Fruit fly (Drosophila melanogaster): ENCODE data around the gene CG6656.

The CG6656 gene

DNA sequence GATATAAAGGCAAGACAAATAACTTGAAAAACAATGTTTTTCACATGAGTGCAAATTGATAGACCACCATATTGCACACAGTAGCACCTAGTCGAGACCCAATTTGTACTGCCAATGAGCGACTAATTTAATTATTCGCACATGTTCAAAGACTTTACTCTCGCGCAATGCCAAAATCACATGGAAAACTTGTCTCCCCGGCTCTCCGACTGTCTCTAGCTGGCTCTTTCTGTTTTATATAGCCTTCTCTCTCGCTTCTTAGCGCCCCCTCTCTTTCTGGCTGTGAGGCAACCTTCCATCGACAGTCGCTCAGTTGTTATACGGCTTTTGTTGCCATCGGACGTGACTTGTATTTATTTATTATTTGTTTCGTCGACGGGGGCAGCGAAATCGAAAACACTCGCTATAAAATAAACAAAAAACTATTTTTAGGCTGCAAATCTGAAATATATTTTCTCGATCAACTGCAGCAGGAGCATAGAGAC lies at the start of gene CG6656:
TSS of gene CG6656 (plus strand) at position 312 of the 485 bp plus-strand sequence.
- peak; percentile 46 for TF ChIP-seq noc (tag; optimal IDR thresholded peaks at IDR 0.05)

DNA sequence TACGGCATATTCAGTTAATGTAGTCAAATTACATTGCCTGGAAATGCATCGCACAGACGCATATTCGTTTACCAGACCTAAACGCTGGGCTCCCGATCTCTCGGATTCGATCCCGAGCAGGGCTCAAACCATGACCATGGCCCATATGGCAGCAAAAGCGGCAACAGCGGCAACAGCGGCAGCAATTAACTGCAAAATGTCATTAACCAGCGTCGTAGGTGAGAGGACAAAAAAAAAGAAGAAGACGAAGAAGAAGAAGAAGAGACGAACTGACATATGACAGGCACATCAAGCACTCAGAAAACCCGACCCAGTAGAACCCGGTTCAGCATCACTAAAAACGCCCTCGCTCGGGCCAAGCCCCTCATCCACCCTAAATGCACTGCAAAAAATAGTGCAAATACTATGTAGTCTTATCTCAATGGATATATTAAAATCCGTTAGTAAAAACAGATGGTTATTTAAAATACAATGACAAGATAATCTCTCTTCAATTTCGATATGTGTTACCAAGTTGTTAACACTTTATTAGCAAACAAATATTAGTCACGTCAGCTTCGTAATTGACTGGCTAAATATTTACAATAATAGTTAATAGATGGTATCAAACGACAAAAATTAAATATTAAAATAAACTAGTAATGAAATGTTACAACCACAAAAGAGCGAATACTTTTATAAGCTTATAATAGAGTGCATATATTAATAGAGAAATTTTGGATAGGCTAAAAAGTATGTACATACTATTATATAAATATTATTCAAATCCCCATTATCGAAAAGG lies 49.1 kb upstream of the CG6656 start:
- TF ChIP-seq noc (tag; optimal IDR thresholded peaks at IDR 0.05), result no peak

DNA sequence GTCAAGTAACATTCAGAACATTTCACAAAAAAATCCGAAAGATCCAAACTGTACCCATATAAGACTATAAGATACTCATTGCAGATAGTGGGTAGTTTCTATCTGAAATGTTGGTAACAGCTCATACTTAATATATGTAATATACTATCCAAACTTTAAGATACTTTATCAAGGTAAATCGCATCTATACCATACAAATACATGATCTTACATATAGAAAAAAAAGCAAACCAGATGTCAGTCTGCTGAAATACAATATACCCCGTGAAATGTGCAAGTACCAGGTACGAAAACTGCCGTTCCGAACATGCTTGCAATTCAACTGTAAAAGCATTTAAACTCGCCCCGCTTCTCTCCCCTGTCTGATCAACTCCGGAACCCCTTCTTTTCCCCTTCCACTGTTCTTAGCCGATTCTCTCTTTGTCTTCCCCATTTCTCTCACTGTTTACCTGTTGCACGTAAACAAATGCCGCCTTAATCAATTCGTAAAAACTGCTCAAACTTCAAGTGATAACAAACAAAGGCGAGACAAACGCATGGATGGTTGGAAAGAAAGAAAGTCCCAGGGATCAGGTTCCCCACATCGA lies 47.5 kb upstream of the CG6656 start:
- TF ChIP-seq noc (tag; optimal IDR thresholded peaks at IDR 0.05), result no peak

DNA sequence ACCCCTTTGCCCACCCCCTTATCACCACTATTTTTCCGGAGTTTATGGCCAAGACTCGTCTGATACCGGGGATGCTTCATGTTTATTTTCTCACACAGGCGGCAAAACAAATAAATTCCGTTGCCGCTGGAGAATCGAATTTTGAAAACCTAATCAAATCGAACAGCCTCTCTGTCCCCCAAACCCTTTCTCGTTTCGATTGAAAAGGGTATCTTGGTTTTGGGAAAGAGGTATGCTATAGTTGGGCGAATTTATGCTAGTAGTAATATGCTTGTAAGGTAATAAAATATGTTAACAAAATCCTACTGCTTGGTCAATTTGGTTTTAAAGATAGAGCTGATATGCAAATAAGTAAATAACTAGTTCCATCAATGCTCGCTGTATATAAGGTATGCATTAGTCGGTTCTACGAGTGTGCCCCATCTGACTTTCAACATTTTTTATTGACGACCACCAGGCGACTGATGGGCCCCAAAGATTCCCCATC lies 47.0 kb upstream of the CG6656 start:
- no peak for TF ChIP-seq noc (tag; optimal IDR thresholded peaks at IDR 0.05)

DNA sequence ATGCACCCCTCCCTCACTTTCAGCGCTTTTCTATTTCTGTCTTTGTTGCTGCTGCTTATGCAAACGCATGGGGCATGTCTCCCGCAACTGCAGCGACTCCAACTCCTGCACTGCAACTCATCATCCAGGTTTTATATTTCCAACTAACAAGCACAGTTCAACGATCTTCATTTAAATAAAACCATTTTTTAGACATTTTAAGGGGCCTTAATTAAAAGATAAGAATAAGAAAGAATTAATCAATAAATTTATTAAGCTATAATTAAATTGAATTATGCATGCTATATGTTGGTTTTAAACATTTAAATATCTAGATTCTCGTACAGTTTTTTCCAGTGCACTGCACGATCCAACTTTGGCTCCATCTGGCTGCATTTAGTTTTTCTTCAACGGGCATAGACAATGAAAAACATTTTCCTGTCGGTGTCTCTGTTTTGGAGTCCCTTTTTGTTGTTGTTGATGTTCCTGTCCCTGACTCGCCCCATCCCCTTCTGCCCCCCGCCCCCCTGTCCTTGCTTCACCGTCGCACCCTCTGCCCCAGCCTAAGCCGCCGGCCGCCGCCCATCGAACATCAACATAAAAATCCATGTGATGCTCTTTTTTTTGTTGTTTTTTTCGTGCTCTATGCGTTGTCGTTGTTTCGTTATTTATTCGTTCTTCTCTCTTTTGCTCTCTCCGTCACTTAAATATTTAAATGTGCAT lies 46.2 kb upstream of the CG6656 start:
- TF ChIP-seq noc (tag; optimal IDR thresholded peaks at IDR 0.05), result no peak

DNA sequence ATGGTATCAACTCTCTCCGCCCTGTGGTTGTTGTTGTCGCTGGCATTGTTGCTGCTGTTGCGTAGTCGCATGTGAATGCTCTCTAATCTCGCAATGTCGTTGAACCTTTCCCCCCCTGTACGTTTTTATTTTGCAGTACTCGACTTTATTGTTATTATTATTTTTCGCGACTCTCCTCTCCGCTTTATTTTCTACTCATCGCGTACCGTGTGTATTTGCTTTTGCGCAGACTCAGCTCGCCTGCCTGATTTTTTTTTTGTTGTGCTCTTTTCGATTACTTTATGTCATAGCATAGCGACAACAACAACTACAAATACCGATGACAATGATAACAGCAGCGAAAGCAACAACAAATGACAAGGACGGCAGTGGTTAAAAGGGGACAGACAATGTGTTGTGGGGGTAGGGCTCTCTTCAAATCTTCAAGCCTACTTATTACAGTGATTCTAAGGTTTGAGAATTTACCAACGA lies 45.6 kb upstream of the CG6656 start:
- TF ChIP-seq noc (tag; optimal IDR thresholded peaks at IDR 0.05), result no peak

DNA sequence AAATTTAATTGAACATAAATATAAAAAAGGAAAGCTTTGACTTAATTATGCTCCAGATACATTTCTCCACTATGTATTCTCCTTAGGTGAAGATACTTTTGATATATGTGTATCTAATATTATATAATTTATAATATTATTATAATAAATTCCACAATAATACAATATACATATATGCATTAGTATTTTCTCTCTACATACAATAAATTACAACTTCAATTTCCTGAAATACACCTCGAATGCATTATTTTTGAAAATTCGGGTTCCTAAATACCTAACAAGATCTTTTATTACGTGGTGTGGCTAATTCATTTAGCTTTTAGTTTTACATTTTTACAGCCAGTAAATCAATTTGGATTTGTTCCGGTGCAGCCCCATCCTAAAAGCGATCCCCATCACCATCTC lies 44.8 kb upstream of the CG6656 start:
- no peak for TF ChIP-seq noc (tag; optimal IDR thresholded peaks at IDR 0.05)

DNA sequence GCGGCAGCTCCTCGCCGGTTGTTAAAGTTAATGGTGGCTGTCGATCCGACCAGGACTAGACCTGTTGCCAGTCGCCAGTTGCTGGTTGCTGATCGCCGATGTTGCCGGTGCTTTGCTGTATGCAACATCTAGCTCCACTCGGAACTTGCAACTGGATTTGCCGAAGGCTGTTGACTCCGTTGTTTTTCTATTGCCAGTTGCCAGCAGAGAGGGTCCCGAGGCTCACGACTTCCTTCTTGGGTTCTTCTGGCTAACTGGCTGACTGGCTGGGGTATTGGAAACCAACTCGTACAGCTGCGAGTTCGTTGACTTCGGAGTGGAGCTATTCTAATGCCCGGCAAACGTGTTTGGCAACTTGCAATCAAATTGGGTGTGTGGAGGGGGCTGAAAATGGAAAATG lies 44.1 kb upstream of the CG6656 start:
- no peak for TF ChIP-seq noc (tag; optimal IDR thresholded peaks at IDR 0.05)

DNA sequence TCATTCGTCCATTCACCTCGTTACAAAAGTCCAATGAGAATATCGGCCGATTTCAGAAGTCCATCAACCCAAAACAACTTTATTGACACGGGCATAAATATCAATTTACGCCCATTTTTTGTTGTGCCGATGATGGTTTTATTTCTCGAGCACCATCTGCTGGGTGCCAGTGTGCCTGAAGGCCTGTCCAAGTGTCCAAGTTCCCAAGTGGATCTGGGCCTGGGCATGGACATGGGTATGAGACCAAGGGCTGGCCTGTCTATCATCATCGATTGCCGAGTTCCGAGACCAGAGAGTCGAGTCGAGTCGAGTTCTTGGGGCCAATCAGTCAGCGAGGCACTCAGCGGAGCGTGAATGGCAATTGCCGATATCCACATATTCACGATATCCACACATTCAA lies 42.9 kb upstream of the CG6656 start, which contains the start of gene Gr93a:
TSS of gene Gr93a (plus strand) at position 301 of the 400 bp plus-strand sequence.
- TF ChIP-seq noc (tag; optimal IDR thresholded peaks at IDR 0.05), result no peak

DNA sequence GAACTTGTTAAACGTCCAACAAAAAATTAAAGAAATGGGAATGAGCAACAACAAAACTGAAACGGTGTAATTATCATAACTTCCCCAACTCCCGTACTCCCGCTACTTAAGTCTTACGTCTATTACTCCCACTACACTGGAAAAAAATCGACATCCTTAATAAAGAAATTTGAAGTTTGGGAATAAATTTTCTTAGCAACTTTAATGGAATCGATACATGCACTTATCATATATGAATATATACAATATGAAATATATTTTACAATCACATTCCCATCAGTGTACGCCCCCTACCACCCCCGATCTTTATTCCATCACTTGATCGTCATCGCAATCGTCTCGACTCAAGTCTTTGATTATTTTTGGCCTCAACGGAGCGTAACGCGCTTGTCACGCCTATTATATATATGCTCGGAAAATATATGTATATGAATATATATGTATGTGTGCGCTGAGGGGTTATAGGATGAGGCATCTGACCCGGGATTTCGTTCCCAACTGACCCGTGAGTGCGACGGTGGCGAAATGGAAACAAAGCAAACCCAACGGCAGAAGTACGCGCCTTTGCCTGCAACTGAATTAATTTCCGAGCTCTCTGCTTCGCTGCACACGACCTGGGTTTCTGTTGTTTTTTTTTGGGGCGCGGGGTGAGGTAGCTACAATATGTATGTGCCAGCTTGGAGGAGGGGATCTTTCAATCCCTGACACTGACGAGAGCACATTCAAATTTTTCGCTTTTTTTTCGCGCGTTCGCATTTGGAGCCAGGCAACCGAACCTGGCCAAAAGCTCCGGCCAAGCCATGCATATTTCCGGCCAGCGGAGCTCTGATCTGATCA lies 40.6 kb upstream of the CG6656 start:
- TF ChIP-seq noc (tag; optimal IDR thresholded peaks at IDR 0.05), result no peak

DNA sequence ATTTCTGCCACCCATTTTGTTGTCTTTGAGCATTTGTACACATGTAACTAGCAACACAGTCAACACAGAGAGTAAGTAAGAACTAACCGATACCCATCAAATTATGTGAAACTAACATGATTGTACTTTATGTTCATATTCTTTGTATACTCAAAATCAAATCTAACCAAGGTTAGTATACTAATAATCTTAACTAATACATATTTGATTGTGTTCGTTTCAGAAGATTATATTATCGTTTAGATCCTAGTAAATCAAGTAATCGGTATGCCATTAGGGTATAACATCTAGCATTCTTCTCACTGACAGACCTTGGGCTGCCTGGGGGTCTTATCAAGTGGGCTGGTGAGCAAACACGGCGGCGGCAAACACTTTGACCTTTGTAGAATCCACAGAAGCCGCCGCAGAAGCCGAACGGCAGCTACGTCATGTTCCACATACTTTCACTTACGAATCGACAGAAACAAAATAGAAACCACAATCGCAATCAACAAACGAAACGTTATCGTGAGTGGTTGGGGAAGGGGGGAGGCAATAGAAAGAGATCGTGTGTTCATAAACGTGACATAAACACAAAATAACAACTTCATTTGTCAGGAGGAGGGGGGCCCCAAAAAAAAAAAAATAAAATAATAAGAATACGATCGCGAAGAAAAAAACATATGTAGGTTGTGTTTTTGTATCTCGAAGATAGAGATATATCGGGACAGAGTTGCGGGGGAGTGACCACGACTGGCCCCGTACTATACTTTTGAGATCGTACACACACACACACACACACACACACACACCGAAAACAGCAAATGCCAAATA lies 39.5 kb upstream of the CG6656 start:
- TF ChIP-seq noc (tag; optimal IDR thresholded peaks at IDR 0.05), result no peak

DNA sequence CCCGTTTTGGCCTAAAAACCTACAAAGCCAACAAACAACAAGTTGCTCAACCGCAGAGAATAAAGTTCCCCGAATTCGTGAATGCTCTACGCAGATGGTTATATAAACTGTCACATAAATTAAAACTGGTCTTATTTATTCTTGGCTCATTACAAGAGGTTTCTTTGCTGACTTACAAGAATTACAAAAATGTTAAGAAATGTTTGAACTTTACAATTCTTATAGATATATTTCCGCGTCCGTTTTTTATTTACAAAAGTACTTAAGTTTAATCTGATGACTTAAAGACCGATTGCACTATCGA lies 38.9 kb upstream of the CG6656 start:
- TF ChIP-seq noc (tag; optimal IDR thresholded peaks at IDR 0.05), result no peak

DNA sequence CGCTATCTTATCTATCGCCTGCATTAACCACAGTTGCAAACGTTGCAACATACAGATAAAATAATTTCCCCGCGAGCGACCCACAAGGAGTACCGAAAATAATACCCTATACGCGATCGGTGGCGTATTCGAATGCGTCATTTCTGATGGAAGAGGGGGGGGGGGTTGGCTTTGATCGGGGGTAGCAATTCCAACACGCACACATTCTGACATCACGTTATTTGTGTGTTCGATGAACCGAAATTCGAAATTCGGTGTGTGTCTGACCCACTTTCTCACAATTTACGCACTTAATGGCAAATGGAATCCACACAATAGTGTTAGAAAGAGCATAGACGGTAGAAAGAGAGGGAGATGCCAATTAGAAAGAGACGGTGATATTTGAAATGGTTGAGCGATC lies 38.5 kb upstream of the CG6656 start:
- no peak for TF ChIP-seq noc (tag; optimal IDR thresholded peaks at IDR 0.05)

DNA sequence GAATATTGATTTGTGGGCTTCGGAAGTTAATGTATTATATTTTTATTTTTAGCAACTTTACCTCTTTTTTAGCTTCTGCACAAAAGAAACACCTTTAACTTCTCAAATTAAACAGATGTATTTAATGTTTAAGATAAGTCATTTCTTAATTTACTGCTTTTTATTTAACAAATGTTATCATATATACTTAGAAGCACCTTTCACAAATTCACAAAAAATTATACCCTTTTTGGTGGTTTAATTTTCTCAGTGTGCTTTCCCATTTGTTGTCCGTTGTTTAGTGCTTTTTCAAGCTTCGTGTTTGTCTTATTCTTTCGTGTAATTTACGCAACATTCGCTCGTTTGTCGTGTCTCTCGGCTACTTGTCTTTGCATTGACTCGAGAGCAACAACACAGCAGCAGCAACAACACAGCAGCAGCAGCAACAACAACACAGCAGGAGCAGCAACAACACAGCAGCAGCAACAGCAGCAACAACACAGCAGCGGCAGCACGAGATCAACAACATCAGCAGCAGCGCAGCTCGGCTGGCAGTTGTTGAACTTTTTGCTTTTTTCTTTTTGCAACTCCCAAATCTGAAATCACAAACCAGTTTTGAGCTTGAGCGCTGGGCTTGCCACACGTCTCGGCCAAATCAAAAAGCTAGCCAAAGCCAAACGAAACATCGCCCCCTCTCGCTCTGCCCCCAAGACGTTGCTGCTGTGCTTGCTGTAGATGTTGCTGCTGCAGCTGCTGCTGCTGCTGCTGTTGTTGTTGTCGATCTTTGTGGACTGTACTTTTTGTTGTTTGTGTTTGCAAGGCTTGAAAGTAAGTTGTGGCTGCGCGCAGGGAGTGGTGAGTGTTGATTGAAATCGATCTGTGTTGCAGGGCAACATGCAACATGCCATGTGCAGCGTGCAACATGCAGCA lies 37.8 kb upstream of the CG6656 start:
- no peak for TF ChIP-seq noc (tag; optimal IDR thresholded peaks at IDR 0.05)
